Worm (Caenorhabditis elegans): Measurements from ENCODE around the gene ifa-1.

- no peak for TF ChIP-seq ztf-29 (GFP tag; IDR thresholded peaks at IDR 0.05)
- no peak for TF ChIP-seq ztf-23 (GFP tag; IDR thresholded peaks at IDR 0.05)
- no peak for TF ChIP-seq klf-2 (GFP tag; conservative IDR thresholded peaks at IDR 0.05)
- TF ChIP-seq flt-1 (GFP tag; IDR thresholded peaks at IDR 0.05) = no peak
Measured at ce11 chrX:11222597-11223218, 48.3 kb upstream of the ifa-1 start, which contains the start of gene C34F6.9.
